Fruit fly (Drosophila melanogaster) whole organism, embryonic: Measurements from ENCODE around the gene Glut3.

Source experiments
- B-H1 ChIP-seq: fragments of 200-800 bp; sonication (Bioruptor generic); IDR thresholded peaks from 3 replicates; pipeline ENCODE4 v1.3.6; 2022; ENCODE audit warnings: missing biosample characterization, missing genetic modification characterization
- B-H2 ChIP-seq: fragments of 200-800 bp; sonication (Bioruptor generic); optimal IDR thresholded peaks from 2 replicates; lab custom pipeline; 2018; ENCODE audit warnings: missing biosample characterization, mild to moderate bottlenecking, missing genetic modification characterization
- CG10366 ChIP-seq: fragments of 200-800 bp; sonication (Bioruptor generic); IDR thresholded peaks from 2 replicates; pipeline ENCODE4 v1.3.6; 2022; ENCODE audit warnings: missing biosample characterization, missing genetic modification characterization
- CG11723 ChIP-seq: fragments of 200-800 bp; sonication (Bioruptor generic); optimal IDR thresholded peaks from 2 replicates; lab custom pipeline; 2017; ENCODE audit warnings: missing biosample characterization, mild to moderate bottlenecking, missing genetic modification characterization
- CG12071 ChIP-seq: fragments of 200-800 bp; sonication (Bioruptor generic); optimal IDR thresholded peaks from 3 replicates; lab custom pipeline; 2018; ENCODE audit warnings: missing biosample characterization, mild to moderate bottlenecking, missing genetic modification characterization
- CG12219 ChIP-seq: fragments of 200-800 bp; sonication (Bioruptor generic); optimal IDR thresholded peaks from 3 replicates; lab custom pipeline; 2018; ENCODE audit warnings: missing biosample characterization, mild to moderate bottlenecking, missing genetic modification characterization
- CG1233 ChIP-seq: fragments of 200-800 bp; sonication (Bioruptor generic); optimal IDR thresholded peaks from 4 replicates; lab custom pipeline; 2018; ENCODE audit warnings: missing biosample characterization, mild to moderate bottlenecking, missing genetic modification characterization
- CG12391 ChIP-seq: fragments of 200-800 bp; sonication (Bioruptor generic); optimal IDR thresholded peaks from 3 replicates; lab custom pipeline; 2018; ENCODE audit warnings: missing biosample characterization, mild to moderate bottlenecking, missing genetic modification characterization, moderate library complexity
- CG13775 ChIP-seq: fragments of 200-800 bp; sonication (Bioruptor generic); optimal IDR thresholded peaks from 3 replicates; lab custom pipeline; 2017; ENCODE audit warnings: missing biosample characterization, mild to moderate bottlenecking, missing genetic modification characterization
- CG15011 ChIP-seq: fragments of 200-800 bp; sonication (Bioruptor generic); optimal IDR thresholded peaks from 3 replicates; lab custom pipeline; 2018; ENCODE audit warnings: missing biosample characterization, mild to moderate bottlenecking, missing genetic modification characterization
- CG16779 ChIP-seq: fragments of 200-800 bp; sonication (Bioruptor generic); IDR thresholded peaks from 2 replicates; pipeline ENCODE4 v1.3.6; 2022; ENCODE audit warnings: missing biosample characterization, missing genetic modification characterization
- CG16815 ChIP-seq: fragments of 200-800 bp; sonication (Bioruptor generic); optimal IDR thresholded peaks from 3 replicates; lab custom pipeline; 2017; ENCODE audit warnings: missing biosample characterization, mild to moderate bottlenecking, missing genetic modification characterization
- CG17361 ChIP-seq: fragments of 200-800 bp; sonication (Bioruptor generic); IDR thresholded peaks from 3 replicates; pipeline ENCODE4 v1.3.6; 2022; ENCODE audit warnings: missing biosample characterization, missing genetic modification characterization
- CG17385 ChIP-seq: fragments of 200-800 bp; sonication (Bioruptor generic); optimal IDR thresholded peaks from 3 replicates; lab custom pipeline; 2018; ENCODE audit warnings: missing biosample characterization, mild to moderate bottlenecking, missing genetic modification characterization
- CG17829 ChIP-seq: fragments of 200-800 bp; optimal IDR thresholded peaks from 2 replicates; lab custom pipeline; 2019; ENCODE audit warnings: missing biosample characterization, mild to moderate bottlenecking, missing genetic modification characterization, moderate library complexity
- CG18599 ChIP-seq: fragments of 200-800 bp; sonication (Bioruptor generic); optimal IDR thresholded peaks from 3 replicates; lab custom pipeline; 2017; ENCODE audit warnings: missing biosample characterization, missing genetic modification characterization, mild to moderate bottlenecking, moderate library complexity, missing genetic modification reagents
- CG18619 ChIP-seq: fragments of 200-800 bp; sonication (Bioruptor generic); optimal IDR thresholded peaks from 3 replicates; lab custom pipeline; 2017; ENCODE audit warnings: missing biosample characterization, mild to moderate bottlenecking, missing genetic modification characterization
- CG2202 ChIP-seq: fragments of 200-800 bp; sonication (Bioruptor generic); optimal IDR thresholded peaks from 2 replicates; lab custom pipeline; 2018; ENCODE audit warnings: missing biosample characterization, mild to moderate bottlenecking, missing genetic modification characterization
- CG2889 ChIP-seq: fragments of 200-800 bp; sonication (Bioruptor generic); IDR thresholded peaks from 3 replicates; pipeline ENCODE4 v1.3.6; 2022; ENCODE audit warnings: missing biosample characterization, missing genetic modification characterization
- CG30020 ChIP-seq: fragments of 200-800 bp; optimal IDR thresholded peaks from 2 replicates; lab custom pipeline; 2019; ENCODE audit warnings: missing biosample characterization, mild to moderate bottlenecking, missing genetic modification characterization, moderate library complexity
- CG32772 ChIP-seq: fragments of 200-800 bp; sonication (Bioruptor generic); IDR thresholded peaks from 2 replicates; pipeline ENCODE4 v1.3.6; 2022; ENCODE audit warnings: missing biosample characterization, missing genetic modification characterization
- CG3407 ChIP-seq: fragments of 200-800 bp; sonication (Bioruptor generic); optimal IDR thresholded peaks from 2 replicates; lab custom pipeline; 2018; ENCODE audit warnings: missing biosample characterization, mild to moderate bottlenecking, missing genetic modification characterization
- CG34422 ChIP-seq: fragments of 200-800 bp; sonication (Bioruptor generic); IDR thresholded peaks from 3 replicates; pipeline ENCODE4 v1.3.6; 2022; ENCODE audit warnings: missing biosample characterization, missing genetic modification characterization
- CG3995 ChIP-seq: fragments of 200-800 bp; sonication (Bioruptor generic); optimal IDR thresholded peaks from 3 replicates; lab custom pipeline; 2016; ENCODE audit warnings: missing biosample characterization, missing genetic modification characterization
- CG4707 ChIP-seq: fragments of 200-800 bp; sonication (Bioruptor generic); optimal IDR thresholded peaks from 2 replicates; lab custom pipeline; 2018; ENCODE audit warnings: missing biosample characterization, mild to moderate bottlenecking, missing genetic modification characterization, moderate library complexity
- CG6175 ChIP-seq: fragments of 200-800 bp; sonication (Bioruptor generic); IDR thresholded peaks from 3 replicates; pipeline ENCODE4 v1.3.6; 2022; ENCODE audit warnings: missing biosample characterization, missing genetic modification characterization
- CG6254 ChIP-seq: fragments of 200-800 bp; sonication (Bioruptor generic); optimal IDR thresholded peaks from 3 replicates; lab custom pipeline; 2017; ENCODE audit warnings: mild to moderate bottlenecking, missing biosample characterization, missing genetic modification reagents, missing genetic modification characterization
- CG7357 ChIP-seq: fragments of 200-800 bp; sonication (Bioruptor generic); IDR thresholded peaks from 3 replicates; pipeline ENCODE4 v1.3.6; 2022; ENCODE audit warnings: missing biosample characterization, missing genetic modification characterization
- Doc2 ChIP-seq: fragments of 200-800 bp; sonication (Bioruptor generic); IDR thresholded peaks from 2 replicates; pipeline ENCODE4 v1.3.6; 2022; ENCODE audit warnings: missing biosample characterization, missing genetic modification characterization
- Drgx ChIP-seq: fragments of 200-800 bp; sonication (Bioruptor generic); IDR thresholded peaks from 2 replicates; pipeline ENCODE4 v1.3.6; 2022; ENCODE audit warnings: missing biosample characterization, missing genetic modification characterization
- Hmx ChIP-seq: fragments of 200-800 bp; sonication (Bioruptor generic); optimal IDR thresholded peaks from 2 replicates; lab custom pipeline; 2016; ENCODE audit warnings: missing biosample characterization, missing genetic modification characterization
- Kr ChIP-seq: fragments of 200-800 bp; sonication (Bioruptor generic); optimal IDR thresholded peaks from 2 replicates; lab custom pipeline; 2017; ENCODE audit warnings: missing biosample characterization, mild to moderate bottlenecking, missing genetic modification characterization
- Mrtf ChIP-seq: fragments of 200-800 bp; sonication (Bioruptor generic); IDR thresholded peaks from 3 replicates; pipeline ENCODE4 v1.3.6; 2022; ENCODE audit warnings: missing biosample characterization, missing genetic modification characterization
- NK7.1 ChIP-seq: fragments of 200-800 bp; sonication (Bioruptor generic); optimal IDR thresholded peaks from 3 replicates; lab custom pipeline; 2016; ENCODE audit warnings: missing biosample characterization, missing genetic modification characterization
- PHDP ChIP-seq: fragments of 200-800 bp; sonication (Bioruptor generic); optimal IDR thresholded peaks from 3 replicates; lab custom pipeline; 2018; ENCODE audit warnings: missing biosample characterization, mild to moderate bottlenecking, missing genetic modification characterization, moderate library complexity
- YL-1 ChIP-seq: fragments of 200-800 bp; sonication (Bioruptor generic); optimal IDR thresholded peaks from 3 replicates; lab custom pipeline; 2017; ENCODE audit warnings: missing biosample characterization, mild to moderate bottlenecking, missing genetic modification characterization
- ap ChIP-seq: fragments of 200-800 bp; sonication (Bioruptor generic); IDR thresholded peaks from 2 replicates; pipeline ENCODE4 v1.3.6; 2022; ENCODE audit warnings: missing biosample characterization, missing genetic modification characterization
- ara ChIP-seq: fragments of 200-800 bp; sonication (Bioruptor generic); IDR thresholded peaks from 2 replicates; pipeline ENCODE4 v1.3.6; 2022; ENCODE audit warnings: missing biosample characterization, missing genetic modification characterization
- bigmax ChIP-seq: fragments of 200-800 bp; sonication (Bioruptor generic); optimal IDR thresholded peaks from 2 replicates; lab custom pipeline; 2018; ENCODE audit warnings: missing biosample characterization, mild to moderate bottlenecking, missing genetic modification characterization
- caup ChIP-seq: fragments of 200-800 bp; sonication (Bioruptor generic); optimal IDR thresholded peaks from 3 replicates; lab custom pipeline; 2017; ENCODE audit warnings: missing biosample characterization, mild to moderate bottlenecking, missing genetic modification characterization, moderate library complexity; ENCODE audit not compliant: severe bottlenecking
- h ChIP-seq: fragments of >200 bp; optimal IDR thresholded peaks from 2 replicates; lab custom pipeline; 2017
- otp ChIP-seq: fragments of 200-800 bp; sonication (Bioruptor generic); IDR thresholded peaks from 3 replicates; pipeline ENCODE4, ENCODE4 v1.3.6; 2022; ENCODE audit warnings: missing biosample characterization, missing genetic modification characterization
- pan ChIP-seq, 4 experiments: fragments of >200 bp in 3 of 4; fragments of 200-800 bp in 1 of 4; sonication (Bioruptor generic) in 1 of 4; optimal IDR thresholded peaks in 3 of 4; IDR thresholded peaks in 1 of 4; 2 replicates each; pipeline versions ENCODE4 v1.3.6 to Lab custom; 2017 to 2022; ENCODE audit warnings: missing biosample characterization in 2 of 4, missing genetic modification characterization in 2 of 4, mixed read lengths in 1 of 4
- pnt ChIP-seq: fragments of 200-800 bp; sonication (Bioruptor generic); optimal IDR thresholded peaks from 3 replicates; lab custom pipeline; 2016; ENCODE audit warnings: missing biosample characterization, missing genetic modification characterization
- row ChIP-seq: fragments of 200-800 bp; sonication (Bioruptor generic); IDR thresholded peaks from 3 replicates; pipeline ENCODE4 v1.3.6; 2022; ENCODE audit warnings: missing biosample characterization, missing genetic modification characterization
- sd ChIP-seq: fragments of 200-800 bp; sonication (Bioruptor generic); optimal IDR thresholded peaks from 3 replicates; lab custom pipeline; 2018; ENCODE audit warnings: missing biosample characterization, mild to moderate bottlenecking, missing genetic modification characterization, moderate library complexity
- sens ChIP-seq: fragments of 200-800 bp; sonication (Bioruptor generic); peaks from one replicate; lab custom pipeline; 2016; ENCODE audit warnings: missing biosample characterization, missing genetic modification characterization
- sima ChIP-seq: fragments of 200-800 bp; sonication (Bioruptor generic); optimal IDR thresholded peaks from 2 replicates; lab custom pipeline; 2016; ENCODE audit warnings: missing biosample characterization, missing genetic modification characterization
- sna ChIP-seq: fragments of 200-800 bp; sonication (Bioruptor generic); IDR thresholded peaks from 2 replicates; pipeline ENCODE4 v1.3.6; 2022; ENCODE audit warnings: missing biosample characterization, missing genetic modification characterization; ENCODE audit not compliant: partially characterized antibody
- tin ChIP-seq: fragments of 200-800 bp; sonication (Bioruptor generic); optimal IDR thresholded peaks from 3 replicates; lab custom pipeline; 2016; ENCODE audit warnings: missing biosample characterization, missing genetic modification characterization

Gene Glut3

dm6 chr3R:16793935-16794589, 6.0 kb downstream of the Glut3 start (continued):
- TF ChIP-seq h (lab: Kevin White, UChicago) (no peak), CG17829 (tag; lab: Kevin White, UChicago) (peak; percentile 58), ara (GFP tag; lab: Robert Waterston, UW) (no peak), Drgx (GFP tag; lab: Robert Waterston, UW) (no peak), CG32772 (no peak), caup (GFP tag; lab: Kevin White, UChicago) (peak; percentile 64), CG2889 (GFP tag; lab: Robert Waterston, UW) (no peak), CG16815 (peak; percentile 46), B-H2 (GFP tag; lab: Kevin White, UChicago) (peak; percentile 13), row (GFP tag; lab: Robert Waterston, UW) (peak; percentile 52; the same call in 2 of the 3 replicates), CG1233 (GFP tag; lab: Kevin White, UChicago) (peak; percentile 38), Mrtf (GFP tag; lab: Robert Waterston, UW) (no peak), CG16779 (GFP tag; lab: Robert Waterston, UW) (no peak), CG17361 (GFP tag; lab: Robert Waterston, UW) (peak; percentile 76), otp (GFP tag; lab: Robert Waterston, UW) (no peak), CG11723 (GFP tag; lab: Kevin White, UChicago) (peak; percentile 15), CG12219 (peak; percentile 27), sna (GFP tag; lab: Robert Waterston, UW) (no peak), CG2202 (peak; percentile 22), CG30020 (tag; lab: Kevin White, UChicago) (no peak), CG6175 (GFP tag; lab: Robert Waterston, UW) (no peak), CG17385 (GFP tag; lab: Kevin White, UChicago) (peak; percentile 45), CG10366 (no peak), bigmax (GFP tag; lab: Kevin White, UChicago) (no peak), B-H1 (GFP tag; lab: Robert Waterston, UW) (no peak), NK7.1 (GFP tag; lab: Kevin White, UChicago) (peak; percentile 11), CG6254 (GFP tag; lab: Kevin White, UChicago) (peak; percentile 29), PHDP (tag; lab: Kevin White, UChicago) (peak; percentile 58), tin (peak; percentile 48), sens (GFP tag; lab: Kevin White, UChicago) (peak; percentile 92), CG34422 (GFP tag; lab: Robert Waterston, UW) (0 out of 3 replicates have a peak, but pooled peaks have one; percentile 16), pan (optimal IDR thresholded peaks at IDR 0.05; lab: Kevin White, UChicago) (no peak), pan (GFP tag; optimal IDR thresholded peaks at IDR 0.05 in 1 of 2, IDR thresholded peaks at IDR 0.05 in 1 of 2) (peak in 1 of 2 experiments; percentile 42), CG12391 (peak; percentile 67), CG3407 (peak; percentile 29), CG18619 (peak; percentile 61), Hmx (GFP tag; lab: Kevin White, UChicago) (no peak), CG18599 (GFP tag; lab: Kevin White, UChicago) (peak; percentile 84), CG3995 (GFP tag; lab: Kevin White, UChicago) (no peak), sd (tag; lab: Kevin White, UChicago) (no peak), CG15011 (GFP tag; lab: Kevin White, UChicago) (peak; percentile 52), CG13775 (GFP tag; lab: Kevin White, UChicago) (peak; percentile 61), YL-1 (GFP tag; lab: Kevin White, UChicago) (no peak), pnt (GFP tag; lab: Kevin White, UChicago) (no peak), ap (no peak), CG4707 (no peak), CG12071 (no peak), Kr (GFP tag; lab: Kevin White, UChicago) (no peak), CG7357 (GFP tag; lab: Robert Waterston, UW) (peak; percentile 47; the same call in 1 of the 3 replicates), Doc2 (GFP tag; lab: Robert Waterston, UW) (no peak), sima (GFP tag; lab: Kevin White, UChicago) (no peak)
